Worm (Caenorhabditis elegans) whole organism, L1 larva: Measurements from ENCODE around the gene K07H8.8.

Experiments
- C04F5.9 ChIP-seq: sonication (generic microtip); optimal IDR thresholded peaks from 2 replicates; lab custom pipeline; 2016; ENCODE audit warnings: missing genetic modification characterization, missing compliant biosample characterization
- C16A3.4 ChIP-seq: fragments of 150-350 bp; optimal IDR thresholded peaks from 2 replicates; lab custom pipeline; 2014; ENCODE audit warnings: missing biosample characterization, missing genetic modification characterization
- dpl-1 ChIP-seq, 3 experiments: fragments of 150-350 bp in 2 of 3; sonication (generic microtip) in 1 of 3; optimal IDR thresholded peaks; 2 replicates each; lab custom pipeline; 2014 to 2017; ENCODE audit warnings: missing biosample characterization in 3 of 3, missing genetic modification characterization in 3 of 3, missing genetic modification reagents in 3 of 3
- dsc-1 ChIP-seq: sonication (generic microtip); optimal IDR thresholded peaks from 2 replicates; lab custom pipeline; 2016; ENCODE audit warnings: mild to moderate bottlenecking, missing genetic modification characterization, missing compliant biosample characterization
- fkh-10 ChIP-seq: sonication (generic microtip); optimal IDR thresholded peaks from 2 replicates; lab custom pipeline; 2017; ENCODE audit warnings: missing biosample characterization, missing genetic modification reagents, missing genetic modification characterization
- fos-1 ChIP-seq: fragments of 150-350 bp; optimal IDR thresholded peaks from 2 replicates; lab custom pipeline; 2014; ENCODE audit warnings: missing biosample characterization, missing genetic modification characterization
- hlh-17 ChIP-seq: fragments of 200-800 bp; sonication (Bioruptor generic); optimal IDR thresholded peaks from 2 replicates; lab custom pipeline; 2018; ENCODE audit warnings: missing genetic modification characterization, mild to moderate bottlenecking, missing compliant biosample characterization, moderate library complexity, borderline replicate concordance
- isw-1 ChIP-seq: fragments of 200-800 bp; sonication (Bioruptor generic); IDR thresholded peaks from 2 replicates; pipeline ENCODE4 v1.3.6; 2022; ENCODE audit warnings: missing genetic modification characterization, missing compliant biosample characterization
- lsy-2 ChIP-seq, 2 experiments: fragments of 150-350 bp; optimal IDR thresholded peaks; 2 replicates each; lab custom pipeline; 2014; ENCODE audit warnings: missing biosample characterization in 2 of 2, missing genetic modification characterization in 2 of 2
- mdl-1 ChIP-seq, 2 experiments: fragments of 150-350 bp; optimal IDR thresholded peaks; 2 replicates each; lab custom pipeline; 2014 to 2017; ENCODE audit warnings: missing biosample characterization in 2 of 2, missing genetic modification characterization in 2 of 2, inconsistent platforms in 1 of 2
- mep-1 ChIP-seq: fragments of 150-350 bp; optimal IDR thresholded peaks from 2 replicates; lab custom pipeline; 2014; ENCODE audit warnings: missing biosample characterization, missing genetic modification characterization
- pax-3 ChIP-seq: fragments of 200-800 bp; sonication (Bioruptor generic); optimal IDR thresholded peaks from 2 replicates; lab custom pipeline; 2018; ENCODE audit warnings: mild to moderate bottlenecking, missing genetic modification characterization, moderate library complexity, missing compliant biosample characterization
- snpc-4 ChIP-seq: fragments of 150-350 bp; optimal IDR thresholded peaks from 2 replicates; lab custom pipeline; 2014; ENCODE audit warnings: missing biosample characterization, missing genetic modification characterization

DNA sequence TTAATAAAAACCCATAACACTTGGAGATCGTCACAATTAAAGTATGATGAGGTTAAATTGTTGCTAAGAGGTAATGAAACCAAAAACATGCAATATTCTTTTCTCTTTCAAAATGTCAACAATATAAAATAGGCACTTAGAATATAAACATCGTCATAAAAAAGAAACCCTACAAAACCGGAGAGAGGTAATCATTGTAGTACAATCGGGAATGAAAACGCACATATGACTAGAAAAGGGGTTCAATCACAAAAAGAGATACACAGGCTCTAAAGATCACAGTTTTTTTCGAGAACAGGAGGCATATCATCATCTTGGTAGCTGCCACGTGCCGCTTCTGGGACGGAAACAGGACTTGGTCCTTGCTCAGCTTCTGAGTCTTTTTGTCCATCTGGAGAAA is 41.7 kb downstream of the K07H8.8 start:
- no peak for TF ChIP-seq dsc-1 (tag; lab: Kevin White, UChicago)
- no peak for TF ChIP-seq fkh-10
- no peak for TF ChIP-seq lsy-2 (tag; optimal IDR thresholded peaks at IDR 0.05; lab: Kevin White, UChicago)
- TF ChIP-seq C16A3.4 (tag; lab: Kevin White, UChicago), result no peak
- no peak for TF ChIP-seq mep-1 (tag; lab: Kevin White, UChicago)
- TF ChIP-seq mdl-1 (tag; optimal IDR thresholded peaks at IDR 0.05; lab: Kevin White, UChicago), result no peak
- TF ChIP-seq pax-3 (tag; lab: Kevin White, UChicago), result no peak
- no peak for TF ChIP-seq hlh-17 (GFP tag; lab: Kevin White, UChicago)
- no peak for TF ChIP-seq isw-1 (GFP tag; lab: Robert Waterston, UW)
- no peak for TF ChIP-seq dpl-1 (GFP tag; optimal IDR thresholded peaks at IDR 0.05; lab: Kevin White, UChicago)
- no peak for TF ChIP-seq snpc-4 (tag; lab: Kevin White, UChicago)
- TF ChIP-seq C04F5.9 (tag; lab: Kevin White, UChicago), result no peak
- TF ChIP-seq fos-1 (tag; lab: Kevin White, UChicago), result no peak
